Fruit fly (Drosophila melanogaster) whole organism: Measurements from ENCODE around the gene TkR99D.

Experiments used
- CG8478 ChIP-seq: fragments of >200 bp; optimal IDR thresholded peaks from 2 replicates; lab custom pipeline; 2018; ENCODE audit warnings: inconsistent platforms
- Dll ChIP-seq: fragments of >200 bp; optimal IDR thresholded peaks from 2 replicates; lab custom pipeline; 2017
- EcR ChIP-seq, 2 experiments: fragments of >200 bp; optimal IDR thresholded peaks; 2 replicates each; lab custom pipeline; 2017; ENCODE audit warnings: missing biosample characterization in 2 of 2, missing genetic modification characterization in 2 of 2, missing genetic modification reagents in 2 of 2
- pan ChIP-seq: fragments of >200 bp; optimal IDR thresholded peaks from 2 replicates; lab custom pipeline; 2017
- psq ChIP-seq: fragments of >200 bp; optimal IDR thresholded peaks from 2 replicates; lab custom pipeline; 2017
- usp ChIP-seq: fragments of >200 bp; optimal IDR thresholded peaks from 2 replicates; lab custom pipeline; 2017; ENCODE audit warnings: missing biosample characterization, missing genetic modification characterization, mixed read lengths

DNA sequence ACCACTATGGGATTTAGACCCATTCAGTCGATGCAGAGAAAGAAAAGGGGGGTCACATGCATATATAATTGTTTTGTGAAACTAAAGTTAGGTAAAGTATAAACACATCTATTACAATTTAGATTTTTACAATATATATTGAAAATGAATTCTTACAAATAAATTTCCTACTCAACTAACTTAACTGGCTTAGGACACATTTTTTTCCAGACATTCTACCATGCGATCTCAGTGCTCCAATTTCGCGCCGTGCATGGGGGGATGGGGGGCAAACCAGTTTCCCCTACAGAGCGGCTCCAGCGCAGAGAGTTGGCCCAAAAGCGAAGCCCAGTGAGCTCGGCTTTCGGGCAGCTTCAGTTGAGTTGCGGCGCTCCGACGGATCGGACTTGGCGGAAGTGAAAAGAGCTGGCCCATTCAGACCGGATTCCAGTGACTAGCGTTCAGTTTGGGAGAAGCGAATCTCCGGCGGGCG is 13.9 kb upstream of the TkR99D start, which contains the start of gene CG7896:
- TF ChIP-seq EcR (GFP tag; optimal IDR thresholded peaks at IDR 0.05; lab: Kevin White, UChicago) (no peak), usp (GFP tag; lab: Kevin White, UChicago) (no peak), CG8478 (lab: Kevin White, UChicago) (no peak), psq (lab: Kevin White, UChicago) (no peak), pan (no peak), Dll (no peak)
